Worm (Caenorhabditis elegans): Measurements from ENCODE around the gene set-9.
A peak's percentile ranks its signal among the peaks of the same experiment; 100 is the strongest.

Gene set-9

DNA sequence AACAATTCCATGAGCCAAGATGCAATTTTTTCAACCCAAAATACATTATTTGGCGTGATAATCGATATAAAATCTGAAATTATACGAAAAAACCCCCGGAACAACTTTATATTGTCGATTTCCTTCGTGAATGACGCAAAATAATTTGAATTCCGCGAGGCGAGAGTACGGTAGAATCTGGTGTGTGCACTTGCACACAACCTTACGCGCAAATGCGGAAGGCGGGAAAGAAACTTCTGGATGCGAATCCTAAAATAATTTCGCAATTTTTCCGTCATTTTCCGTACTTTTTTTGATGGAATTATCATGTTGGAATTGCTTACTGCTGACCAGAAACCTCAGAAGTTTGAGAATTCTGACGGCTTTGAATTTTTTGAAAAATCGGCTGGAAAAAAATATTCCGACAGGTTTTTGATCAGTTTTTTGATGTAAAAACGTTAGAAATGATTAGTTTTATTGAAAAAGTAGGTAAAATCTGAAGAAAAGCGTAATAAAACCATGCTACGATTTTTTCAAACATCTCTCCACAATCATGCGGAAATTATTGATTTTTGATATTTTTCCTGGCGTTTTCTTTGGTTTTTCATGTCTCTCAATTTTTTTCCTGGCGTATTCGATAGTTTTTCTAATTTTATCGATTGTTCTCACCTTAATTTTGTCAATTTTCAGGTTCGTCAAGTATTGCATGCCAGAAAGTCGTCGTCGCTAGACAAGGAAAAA, at the start of gene set-9:
set-9 (plus strand) TSS at position 670 of the 720 bp plus-strand sequence.
- TF ChIP-seq pqm-1 (tag; optimal IDR thresholded peaks at IDR 0.05) (no peak), mdl-1 (tag; optimal IDR thresholded peaks at IDR 0.05) (no peak), ceh-16 (tag; optimal IDR thresholded peaks at IDR 0.05) (no peak), skn-1 (tag; optimal IDR thresholded peaks at IDR 0.05) (no peak), nhr-11 (tag; optimal IDR thresholded peaks at IDR 0.05) (no peak), egl-27 (tag; optimal IDR thresholded peaks at IDR 0.05) (no peak), sea-2 (GFP tag; optimal IDR thresholded peaks at IDR 0.05) (no peak)

DNA sequence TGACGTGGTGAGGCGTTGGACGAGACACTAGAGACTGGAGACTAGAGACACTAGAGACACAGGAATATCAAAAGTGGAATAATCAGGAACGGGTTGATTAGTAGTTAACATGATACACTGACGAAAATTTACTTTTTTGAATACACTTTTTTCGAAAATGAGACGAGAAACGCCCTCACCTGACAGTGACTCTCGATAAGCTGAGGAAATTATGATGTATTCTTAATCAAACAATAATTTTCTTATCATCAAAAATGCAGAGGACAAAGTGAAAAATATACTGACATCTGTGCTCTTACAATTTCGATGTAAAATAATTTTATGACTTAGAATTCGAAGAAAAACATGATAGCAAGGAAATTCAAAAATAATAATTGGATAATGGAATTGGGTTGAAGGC, 48.3 kb upstream of the set-9 start:
- TF ChIP-seq pqm-1 (tag; optimal IDR thresholded peaks at IDR 0.05) = peak; percentile 12
- peak; percentile 82 for TF ChIP-seq elt-2 (tag; optimal IDR thresholded peaks at IDR 0.05)
- TF ChIP-seq lsy-12 (tag; optimal IDR thresholded peaks at IDR 0.05) = no peak
- TF ChIP-seq jun-1 (tag; optimal IDR thresholded peaks at IDR 0.05) = peak; percentile 3

DNA sequence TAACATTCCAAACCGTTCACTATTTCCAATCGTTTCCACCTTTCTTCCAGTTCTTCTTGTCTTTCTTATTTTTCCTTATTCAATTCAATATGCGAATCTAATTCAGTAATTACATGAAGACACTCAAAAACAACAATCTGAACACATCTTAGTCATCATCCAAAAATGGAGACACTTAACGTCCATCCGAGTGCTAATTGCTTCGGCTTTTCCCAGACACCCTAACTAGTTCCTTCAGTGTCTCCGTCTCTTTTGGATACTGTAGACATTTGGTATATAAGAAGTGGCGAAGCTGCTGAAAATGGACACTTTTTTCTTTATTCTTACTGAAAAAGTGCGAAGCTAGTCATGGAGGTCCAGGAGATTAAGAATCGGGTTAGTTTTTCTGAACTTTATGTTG, 44.7 kb upstream of the set-9 start, which contains the start of gene col-33:
col-33 (plus strand) TSS at position 301 of the 400 bp plus-strand sequence.
- TF ChIP-seq aly-2 (tag; optimal IDR thresholded peaks at IDR 0.05) (no peak), egl-27 (tag; optimal IDR thresholded peaks at IDR 0.05) (no peak), unc-62 (GFP tag; optimal IDR thresholded peaks at IDR 0.05) (no peak), nhr-11 (tag; optimal IDR thresholded peaks at IDR 0.05) (no peak), pha-4 (tag; optimal IDR thresholded peaks at IDR 0.05) (no peak), mdl-1 (tag; optimal IDR thresholded peaks at IDR 0.05) (no peak), pqm-1 (tag; optimal IDR thresholded peaks at IDR 0.05) (no peak), nhr-76 (tag; optimal IDR thresholded peaks at IDR 0.05) (no peak), lin-39 (tag; optimal IDR thresholded peaks at IDR 0.05) (no peak), ama-1 (optimal IDR thresholded peaks at IDR 0.05) (no peak), elt-1 (tag; optimal IDR thresholded peaks at IDR 0.05) (no peak), nhr-43 (tag; optimal IDR thresholded peaks at IDR 0.05; ENCODE audit: poor library complexity, severe bottlenecking) (no peak), nhr-237 (tag; optimal IDR thresholded peaks at IDR 0.05) (no peak)

DNA sequence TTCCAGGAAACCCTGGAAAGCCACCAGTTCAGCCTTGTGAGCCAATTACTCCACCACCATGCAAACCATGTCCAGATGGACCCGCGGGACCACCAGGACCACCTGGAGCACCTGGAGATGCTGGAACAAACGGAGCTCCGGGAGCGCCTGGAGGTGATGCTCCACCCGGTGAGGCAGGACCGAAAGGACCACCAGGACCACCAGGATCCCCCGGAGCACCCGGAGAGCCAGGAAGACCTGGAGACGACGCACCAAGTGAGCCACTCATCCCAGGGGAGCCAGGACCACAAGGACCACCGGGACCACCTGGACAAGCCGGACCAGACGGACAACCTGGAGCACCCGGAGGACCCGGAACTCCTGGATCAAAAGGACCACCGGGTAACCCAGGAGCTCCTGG, 43.0 kb upstream of the set-9 start:
- no peak for TF ChIP-seq egl-27 (tag; optimal IDR thresholded peaks at IDR 0.05)
- TF ChIP-seq pha-4 (tag; optimal IDR thresholded peaks at IDR 0.05) = no peak
- no peak for TF ChIP-seq lin-15B (tag; optimal IDR thresholded peaks at IDR 0.05)
- TF ChIP-seq ama-1 (optimal IDR thresholded peaks at IDR 0.05) = no peak

DNA sequence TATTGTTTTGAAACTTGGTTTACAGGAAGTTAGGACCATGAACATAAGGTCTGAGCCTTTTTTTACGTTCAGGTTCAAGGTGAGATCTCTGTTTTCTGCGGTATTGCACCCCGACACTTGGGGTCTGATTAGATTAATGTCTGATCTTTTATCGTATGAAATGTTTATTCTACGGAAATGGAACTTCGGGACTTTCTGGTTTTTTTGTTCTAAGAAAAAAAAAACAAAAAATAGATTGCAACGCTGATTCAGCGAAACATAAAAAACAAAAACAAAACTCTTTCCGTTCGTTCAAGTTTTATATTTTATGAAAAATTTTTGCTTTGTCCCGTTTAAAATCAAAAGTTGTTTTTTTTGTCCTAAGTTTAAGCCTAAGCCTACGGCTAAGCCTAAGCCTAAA, 42.5 kb upstream of the set-9 start, which contains the start of gene F36A4.5:
F36A4.5 (plus strand) TSS at position 301 of the 400 bp plus-strand sequence.
- TF ChIP-seq ZK546.5 (tag; optimal IDR thresholded peaks at IDR 0.05) (no peak), ceh-28 (tag; optimal IDR thresholded peaks at IDR 0.05) (no peak), nhr-43 (tag; optimal IDR thresholded peaks at IDR 0.05; ENCODE audit: poor library complexity, severe bottlenecking) (no peak), ceh-16 (tag; optimal IDR thresholded peaks at IDR 0.05) (no peak), fkh-2 (tag; optimal IDR thresholded peaks at IDR 0.05) (no peak), skn-1 (tag; optimal IDR thresholded peaks at IDR 0.05) (no peak), egl-5 (tag; optimal IDR thresholded peaks at IDR 0.05) (no peak), aly-2 (tag; optimal IDR thresholded peaks at IDR 0.05) (no peak), nhr-25 (tag; optimal IDR thresholded peaks at IDR 0.05) (no peak), hmg-11 (tag; optimal IDR thresholded peaks at IDR 0.05) (no peak), fos-1 (tag; optimal IDR thresholded peaks at IDR 0.05) (no peak), eor-1 (tag; optimal IDR thresholded peaks at IDR 0.05) (no peak), egl-27 (tag; optimal IDR thresholded peaks at IDR 0.05) (no peak), unc-39 (tag; optimal IDR thresholded peaks at IDR 0.05) (no peak), nhr-77 (tag; optimal IDR thresholded peaks at IDR 0.05) (no peak), lin-39 (tag; optimal IDR thresholded peaks at IDR 0.05) (no peak)

DNA sequence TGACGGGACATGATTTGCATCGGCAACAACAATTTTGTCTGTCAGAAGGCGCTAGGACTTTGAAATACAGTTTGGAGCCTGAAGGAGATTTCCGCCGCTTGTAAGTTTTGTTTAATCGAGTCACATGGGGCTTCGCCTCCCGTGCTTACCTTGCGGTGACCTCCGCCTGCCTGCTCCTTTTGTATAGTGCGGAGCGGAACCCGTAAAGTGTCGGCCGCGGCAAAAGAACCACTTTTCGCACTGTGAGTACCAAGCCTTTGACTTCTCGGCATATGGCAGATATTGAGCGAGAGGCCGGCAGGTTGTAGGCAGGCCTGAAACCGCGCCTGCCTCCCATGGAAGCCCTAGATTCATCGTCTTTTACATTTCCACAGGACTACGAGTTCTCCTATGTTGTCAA, 41.7 kb upstream of the set-9 start:
- TF ChIP-seq ama-1 (optimal IDR thresholded peaks at IDR 0.05) (no peak), unc-62 (GFP tag; optimal IDR thresholded peaks at IDR 0.05) (no peak), aly-2 (tag; optimal IDR thresholded peaks at IDR 0.05) (no peak)

All from whole organism, L3 larva.